Fruit fly (Drosophila melanogaster) whole organism, embryonic: ENCODE data around the gene CG10068.

ENCODE experiments used
- Atf-2 ChIP-seq: fragments of 200-800 bp; sonication (Bioruptor generic); optimal IDR thresholded peaks from 2 replicates; lab custom pipeline; 2016; ENCODE audit warnings: missing biosample characterization, missing genetic modification characterization
- CG10209 ChIP-seq: fragments of 200-800 bp; sonication (Bioruptor generic); optimal IDR thresholded peaks from 3 replicates; lab custom pipeline; 2017; ENCODE audit warnings: missing biosample characterization, mild to moderate bottlenecking, missing genetic modification characterization, missing genetic modification reagents
- CG10274 ChIP-seq: fragments of 200-800 bp; sonication (Bioruptor generic); optimal IDR thresholded peaks from 3 replicates; lab custom pipeline; 2017; ENCODE audit warnings: missing biosample characterization, mild to moderate bottlenecking, missing genetic modification characterization
- CG12299 ChIP-seq: fragments of 200-800 bp; sonication (Bioruptor generic); optimal IDR thresholded peaks from 2 replicates; lab custom pipeline; 2018; ENCODE audit warnings: missing biosample characterization, mild to moderate bottlenecking, missing genetic modification characterization
- CG12744 ChIP-seq: fragments of 200-800 bp; sonication (Bioruptor generic); optimal IDR thresholded peaks from 2 replicates; lab custom pipeline; 2016; ENCODE audit warnings: missing biosample characterization, missing genetic modification characterization
- CG14050 ChIP-seq: fragments of 200-800 bp; sonication (Bioruptor generic); IDR thresholded peaks from 3 replicates; pipeline ENCODE4 v1.3.6; 2022; ENCODE audit warnings: missing biosample characterization, missing genetic modification characterization
- CG15269 ChIP-seq: fragments of 200-800 bp; sonication (Bioruptor generic); optimal IDR thresholded peaks from 2 replicates; lab custom pipeline; 2018; ENCODE audit warnings: missing biosample characterization, mild to moderate bottlenecking, missing genetic modification characterization, moderate library complexity
- CG18599 ChIP-seq: fragments of 200-800 bp; sonication (Bioruptor generic); optimal IDR thresholded peaks from 3 replicates; lab custom pipeline; 2017; ENCODE audit warnings: missing biosample characterization, missing genetic modification characterization, mild to moderate bottlenecking, moderate library complexity, missing genetic modification reagents
- CG2129 ChIP-seq: fragments of 200-800 bp; sonication (Bioruptor generic); IDR thresholded peaks from 2 replicates; pipeline ENCODE4 v1.3.6; 2022; ENCODE audit warnings: missing biosample characterization, missing genetic modification characterization; ENCODE audit not compliant: partially characterized antibody
- CG2678 ChIP-seq: fragments of 200-800 bp; sonication (Bioruptor generic); optimal IDR thresholded peaks from 3 replicates; lab custom pipeline; 2019; ENCODE audit warnings: missing biosample characterization, mild to moderate bottlenecking, missing genetic modification characterization, moderate library complexity
- CG30403 ChIP-seq: fragments of 200-800 bp; sonication (Bioruptor generic); optimal IDR thresholded peaks from 3 replicates; lab custom pipeline; 2016; ENCODE audit warnings: missing biosample characterization, missing genetic modification characterization
- CG31365 ChIP-seq: fragments of 200-800 bp; sonication (Bioruptor generic); optimal IDR thresholded peaks from 2 replicates; lab custom pipeline; 2018; ENCODE audit warnings: missing biosample characterization, mild to moderate bottlenecking, missing genetic modification characterization
- CG31441 ChIP-seq: fragments of 200-800 bp; sonication (Bioruptor generic); IDR thresholded peaks from 2 replicates; pipeline ENCODE4 v1.3.6; 2022; ENCODE audit warnings: missing biosample characterization, missing genetic modification characterization
- CG4282 ChIP-seq: fragments of 200-800 bp; sonication (Bioruptor generic); optimal IDR thresholded peaks from 2 replicates; lab custom pipeline; 2016; ENCODE audit warnings: missing biosample characterization, missing genetic modification characterization
- CG4424 ChIP-seq: fragments of 200-800 bp; sonication (Bioruptor generic); optimal IDR thresholded peaks from 3 replicates; lab custom pipeline; 2016; ENCODE audit warnings: missing biosample characterization, missing genetic modification characterization
- CG5245 ChIP-seq: fragments of 200-800 bp; sonication (Bioruptor generic); optimal IDR thresholded peaks from 3 replicates; lab custom pipeline; 2016; ENCODE audit warnings: missing biosample characterization, missing genetic modification characterization
- CG5953 ChIP-seq: fragments of 200-800 bp; sonication (Bioruptor generic); IDR thresholded peaks from 2 replicates; pipeline ENCODE4 v1.3.6; 2022; ENCODE audit warnings: missing biosample characterization, missing genetic modification characterization
- CG6765 ChIP-seq: fragments of 200-800 bp; sonication (Bioruptor generic); optimal IDR thresholded peaks from 3 replicates; lab custom pipeline; 2017; ENCODE audit warnings: missing biosample characterization, mild to moderate bottlenecking, missing genetic modification characterization
- CG8290 ChIP-seq, 3 experiments: fragments of 200-800 bp; sonication (Bioruptor generic); optimal IDR thresholded peaks; 2 replicates each; lab custom pipeline; 2016 to 2019; ENCODE audit warnings: missing biosample characterization in 3 of 3, missing genetic modification characterization in 3 of 3, mild to moderate bottlenecking in 2 of 3, moderate library complexity in 1 of 3
- CkIIα-i1 ChIP-seq: fragments of 200-800 bp; sonication (Bioruptor generic); IDR thresholded peaks from 2 replicates; pipeline ENCODE4 v1.3.6; 2022; ENCODE audit warnings: missing biosample characterization, missing genetic modification characterization
- D ChIP-seq, 2 experiments: fragments of 200-800 bp in 1 of 2; fragments of >200 bp in 1 of 2; sonication (Bioruptor generic) in 1 of 2; optimal IDR thresholded peaks; 2 replicates in 1 of 2; 3 replicates in 1 of 2; lab custom pipeline; 2017; ENCODE audit warnings: mild to moderate bottlenecking in 1 of 2, missing biosample characterization in 1 of 2, missing genetic modification characterization in 1 of 2, missing genetic modification reagents in 1 of 2
- D19B ChIP-seq: fragments of 200-800 bp; sonication (Bioruptor generic); optimal IDR thresholded peaks from 2 replicates; lab custom pipeline; 2017; ENCODE audit warnings: missing biosample characterization, mild to moderate bottlenecking, missing genetic modification characterization
- Deaf1 ChIP-seq: fragments of 200-800 bp; optimal IDR thresholded peaks from 3 replicates; lab custom pipeline; 2019; ENCODE audit warnings: missing biosample characterization, mild to moderate bottlenecking, missing genetic modification characterization, moderate library complexity
- Dek ChIP-seq: fragments of 200-800 bp; sonication (Bioruptor generic); optimal IDR thresholded peaks from 3 replicates; lab custom pipeline; 2019; ENCODE audit warnings: missing biosample characterization, mild to moderate bottlenecking, missing genetic modification characterization, moderate library complexity
- Drgx ChIP-seq: fragments of 200-800 bp; sonication (Bioruptor generic); IDR thresholded peaks from 2 replicates; pipeline ENCODE4 v1.3.6; 2022; ENCODE audit warnings: missing biosample characterization, missing genetic modification characterization
- HLH4C ChIP-seq: fragments of 200-800 bp; sonication (Bioruptor generic); IDR thresholded peaks from 3 replicates; pipeline ENCODE4 v1.3.6; 2022; ENCODE audit warnings: missing biosample characterization, missing genetic modification characterization; ENCODE audit not compliant: partially characterized antibody
- Hr3 ChIP-seq: fragments of 200-800 bp; sonication (Bioruptor generic); optimal IDR thresholded peaks from 3 replicates; lab custom pipeline; 2016; ENCODE audit warnings: missing biosample characterization, missing genetic modification characterization
- MESR4 ChIP-seq: fragments of 200-800 bp; sonication (Bioruptor generic); optimal IDR thresholded peaks from 2 replicates; lab custom pipeline; 2018; ENCODE audit warnings: missing biosample characterization, mild to moderate bottlenecking, missing genetic modification characterization, moderate library complexity
- Max ChIP-seq: fragments of 200-800 bp; sonication (Bioruptor generic); optimal IDR thresholded peaks from 2 replicates; lab custom pipeline; 2016; ENCODE audit warnings: missing biosample characterization, mild to moderate bottlenecking, missing genetic modification characterization
- Neu2 ChIP-seq: fragments of 200-800 bp; sonication (Bioruptor generic); optimal IDR thresholded peaks from 3 replicates; lab custom pipeline; 2016; ENCODE audit warnings: missing biosample characterization, missing genetic modification characterization, borderline replicate concordance
- NfI ChIP-seq: fragments of 200-800 bp; sonication (Bioruptor generic); optimal IDR thresholded peaks from 3 replicates; lab custom pipeline; 2018; ENCODE audit warnings: missing biosample characterization, mild to moderate bottlenecking, missing genetic modification characterization, moderate library complexity
- Sox100B ChIP-seq: fragments of 200-800 bp; sonication (Bioruptor generic); optimal IDR thresholded peaks from 3 replicates; lab custom pipeline; 2018; ENCODE audit warnings: missing biosample characterization, mild to moderate bottlenecking, missing genetic modification characterization
- Stat92E ChIP-seq, 3 experiments: fragments of >200 bp in 2 of 3; fragments of 200-800 bp in 1 of 3; sonication (Bioruptor generic) in 1 of 3; optimal IDR thresholded peaks; 2 replicates each; lab custom pipeline; 2017 to 2019; ENCODE audit warnings: missing biosample characterization in 3 of 3, missing genetic modification characterization in 3 of 3, mild to moderate bottlenecking in 1 of 3, moderate library complexity in 1 of 3
- dan ChIP-seq: fragments of 200-800 bp; sonication (Bioruptor generic); IDR thresholded peaks from 2 replicates; pipeline ENCODE4 v1.3.6; 2022; ENCODE audit warnings: missing biosample characterization, missing genetic modification characterization
- dati ChIP-seq: fragments of 200-800 bp; sonication (Bioruptor generic); IDR thresholded peaks from 2 replicates; pipeline ENCODE4 v1.3.6; 2022; ENCODE audit warnings: missing biosample characterization, missing genetic modification characterization
- disco-r ChIP-seq: fragments of 200-800 bp; sonication (Bioruptor generic); optimal IDR thresholded peaks from 2 replicates; lab custom pipeline; 2016; ENCODE audit warnings: missing biosample characterization, missing genetic modification characterization
- ewg ChIP-seq: fragments of 200-800 bp; sonication (Bioruptor generic); optimal IDR thresholded peaks from 3 replicates; lab custom pipeline; 2017; ENCODE audit warnings: mild to moderate bottlenecking, missing biosample characterization, missing genetic modification reagents, missing genetic modification characterization
- fd64A ChIP-seq: fragments of 200-800 bp; sonication (Bioruptor generic); optimal IDR thresholded peaks from 3 replicates; lab custom pipeline; 2018; ENCODE audit warnings: missing biosample characterization, mild to moderate bottlenecking, missing genetic modification characterization
- kay ChIP-seq: fragments of 200-800 bp; sonication (Bioruptor generic); optimal IDR thresholded peaks from 2 replicates; lab custom pipeline; 2016; ENCODE audit warnings: missing biosample characterization, missing genetic modification characterization
- lab ChIP-seq: fragments of 200-800 bp; sonication (Bioruptor generic); optimal IDR thresholded peaks from 3 replicates; lab custom pipeline; 2017; ENCODE audit warnings: missing biosample characterization, missing genetic modification characterization, mild to moderate bottlenecking, moderate library complexity, missing genetic modification reagents
- mam ChIP-seq: fragments of 200-800 bp; sonication (Bioruptor generic); optimal IDR thresholded peaks from 3 replicates; lab custom pipeline; 2016; ENCODE audit warnings: missing biosample characterization, missing genetic modification characterization
- nerfin-2 ChIP-seq: fragments of 200-800 bp; sonication (Bioruptor generic); IDR thresholded peaks from 2 replicates; pipeline ENCODE4 v1.3.6; 2022; ENCODE audit warnings: missing biosample characterization, missing genetic modification characterization; ENCODE audit not compliant: partially characterized antibody
- odd ChIP-seq: fragments of 200-800 bp; sonication (Bioruptor generic); optimal IDR thresholded peaks from 2 replicates; lab custom pipeline; 2017; ENCODE audit warnings: missing biosample characterization, mild to moderate bottlenecking, missing genetic modification characterization
- repo ChIP-seq: fragments of 200-800 bp; sonication (Bioruptor generic); optimal IDR thresholded peaks from 2 replicates; lab custom pipeline; 2016; ENCODE audit warnings: missing biosample characterization, missing genetic modification characterization
- ro ChIP-seq: fragments of 200-800 bp; sonication (Bioruptor generic); IDR thresholded peaks from 2 replicates; pipeline ENCODE4 v1.3.6; 2022; ENCODE audit warnings: missing biosample characterization, missing genetic modification characterization
- so ChIP-seq: fragments of 200-800 bp; sonication (Bioruptor generic); IDR thresholded peaks from 3 replicates; pipeline ENCODE4 v1.3.6; 2022; ENCODE audit warnings: missing biosample characterization, missing genetic modification characterization
- vnd ChIP-seq: fragments of 200-800 bp; sonication (Bioruptor generic); IDR thresholded peaks from 3 replicates; pipeline ENCODE4 v1.3.6; 2022; ENCODE audit warnings: missing biosample characterization, missing genetic modification characterization; ENCODE audit not compliant: partially characterized antibody

Gene CG10068

DNA sequence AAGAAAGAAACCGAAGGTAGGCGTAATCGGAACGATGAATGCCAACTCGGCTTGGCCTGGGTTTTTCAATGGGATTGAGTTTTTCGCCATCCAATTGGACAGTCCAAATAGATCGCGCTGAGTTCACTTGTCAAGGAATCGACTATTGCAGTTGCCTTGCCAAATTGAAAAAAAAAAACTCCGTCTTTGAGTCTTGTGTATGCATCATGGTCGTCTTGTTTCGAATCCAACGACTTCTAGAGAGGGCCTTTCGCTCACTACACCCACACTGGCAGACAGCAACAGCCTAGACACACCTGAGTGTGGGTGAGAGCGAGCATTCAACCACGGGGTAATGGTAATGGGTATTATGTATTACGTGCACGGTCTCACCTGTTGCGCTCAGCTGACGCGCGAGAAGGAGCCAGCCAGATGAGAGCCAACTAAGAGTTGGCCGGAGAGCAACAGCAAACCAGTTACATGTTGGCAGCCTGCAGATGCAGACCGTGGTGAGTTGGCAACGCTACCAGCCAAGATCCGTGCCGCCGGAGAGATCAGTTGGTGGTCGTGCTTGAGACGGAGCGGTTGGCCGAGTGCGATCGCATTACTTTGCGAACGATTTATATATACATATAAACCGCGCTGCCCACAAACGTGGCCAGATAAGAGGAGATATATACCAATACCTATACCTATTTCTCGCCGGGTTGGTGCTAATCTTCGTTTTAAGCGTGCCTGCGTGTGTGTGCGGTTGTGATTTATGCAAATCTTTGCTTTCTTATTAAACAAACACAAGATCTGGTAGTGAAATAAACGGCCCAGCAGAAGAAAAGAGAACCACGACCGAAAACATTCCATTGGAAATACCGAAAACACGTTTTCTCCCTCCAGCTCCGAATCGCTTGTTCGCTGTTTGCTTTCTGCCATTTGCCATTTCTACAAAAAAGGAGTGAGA is 34.8 kb upstream of the CG10068 start, which contains the start of gene sas (continued):
- TF ChIP-seq D (optimal IDR thresholded peaks at IDR 0.05; lab: Kevin White, UChicago) (peak; percentile 17), D (GFP tag; optimal IDR thresholded peaks at IDR 0.05; lab: Kevin White, UChicago) (no peak), CG8290 (GFP tag; optimal IDR thresholded peaks at IDR 0.05; lab: Kevin White, UChicago) (no peak), CG8290 (tag; optimal IDR thresholded peaks at IDR 0.05; lab: Kevin White, UChicago) (peak in 1 of 2 experiments; percentile 36), Hr3 (GFP tag; lab: Kevin White, UChicago) (no peak), Stat92E (GFP tag; optimal IDR thresholded peaks at IDR 0.05; lab: Kevin White, UChicago) (peak in 1 of 3 experiments; percentile 11), nerfin-2 (GFP tag; lab: Robert Waterston, UW) (peak; percentile 14; the same call in 1 of the 2 replicates), CkIIα-i1 (no peak), CG4282 (GFP tag; lab: Kevin White, UChicago) (no peak), CG14050 (no peak), kay (no peak), CG2129 (GFP tag; lab: Robert Waterston, UW) (no peak), mam (GFP tag; lab: Kevin White, UChicago) (no peak), repo (GFP tag; lab: Kevin White, UChicago) (no peak), CG6765 (GFP tag; lab: Kevin White, UChicago) (no peak), HLH4C (GFP tag; lab: Robert Waterston, UW) (0 out of 3 replicates have a peak, but pooled peaks have one; percentile 33), Dek (tag; lab: Kevin White, UChicago) (no peak), ro (GFP tag; lab: Robert Waterston, UW) (no peak), CG18599 (GFP tag; lab: Kevin White, UChicago) (no peak), Atf-2 (GFP tag; lab: Kevin White, UChicago) (no peak), fd64A (GFP tag; lab: Kevin White, UChicago) (no peak), disco-r (GFP tag; lab: Kevin White, UChicago) (no peak), CG10274 (GFP tag; lab: Kevin White, UChicago) (no peak), CG12299 (tag; lab: Kevin White, UChicago) (no peak), odd (GFP tag; lab: Kevin White, UChicago) (no peak), Deaf1 (tag; lab: Kevin White, UChicago) (no peak), CG4424 (no peak), CG5245 (GFP tag; lab: Kevin White, UChicago) (no peak), CG31365 (tag; lab: Kevin White, UChicago) (no peak), CG15269 (no peak), ewg (GFP tag; lab: Kevin White, UChicago) (no peak), D19B (GFP tag; lab: Kevin White, UChicago) (no peak), CG31441 (no peak), Drgx (GFP tag; lab: Robert Waterston, UW) (0 out of 2 replicates have a peak, but pooled peaks have one; percentile 12), vnd (no peak), CG2678 (no peak), CG12744 (GFP tag; lab: Kevin White, UChicago) (no peak), CG10209 (GFP tag; lab: Kevin White, UChicago) (no peak), Neu2 (GFP tag; lab: Kevin White, UChicago) (no peak), NfI (GFP tag; lab: Kevin White, UChicago) (no peak), dan (GFP tag; lab: Robert Waterston, UW) (no peak), dati (GFP tag; lab: Robert Waterston, UW) (no peak), lab (GFP tag; lab: Kevin White, UChicago) (no peak), Sox100B (GFP tag; lab: Kevin White, UChicago) (no peak), CG30403 (GFP tag; lab: Kevin White, UChicago) (no peak), Max (GFP tag; lab: Kevin White, UChicago) (no peak), CG5953 (no peak), MESR4 (GFP tag; lab: Kevin White, UChicago) (peak; percentile 3), so (peak; percentile 26; the same call in 1 of the 3 replicates)
